Worm (Caenorhabditis elegans): ENCODE measurements around the gene acdh-11.

ce11 chrIII:10527446-10527845, 38.6 kb upstream of the acdh-11 start:
- TF ChIP-seq nhr-12 (tag; optimal IDR thresholded peaks at IDR 0.05) (no peak), snpc-4 (tag; optimal IDR thresholded peaks at IDR 0.05) (no peak), skn-1 (tag; optimal IDR thresholded peaks at IDR 0.05) (no peak), ama-1 (optimal IDR thresholded peaks at IDR 0.05) (no peak), ceh-16 (tag; optimal IDR thresholded peaks at IDR 0.05) (no peak), mdl-1 (tag; optimal IDR thresholded peaks at IDR 0.05) (no peak)
